Fruit fly (Drosophila melanogaster): ENCODE measurements around the gene CG5039.

The CG5039 gene

dm6 chr3R:25647577-25648257 lies 30.8 kb upstream of the CG5039 start:
- TF ChIP-seq CG3281 (GFP tag; optimal IDR thresholded peaks at IDR 0.05) (no peak), E2f1 (GFP tag; IDR thresholded peaks at IDR 0.05) (no peak), chn (GFP tag; optimal IDR thresholded peaks at IDR 0.05) (peak; percentile 31), knrl (GFP tag; IDR thresholded peaks at IDR 0.05; ENCODE audit: partially characterized antibody) (peak; percentile 63), hkb (optimal IDR thresholded peaks at IDR 0.05) (no peak), hkb (GFP tag; IDR thresholded peaks at IDR 0.05) (peak; percentile 12; the same call in 1 of the 2 replicates), Deaf1 (tag; optimal IDR thresholded peaks at IDR 0.05) (no peak), CG6654 (GFP tag; optimal IDR thresholded peaks at IDR 0.05) (no peak), CG17385 (GFP tag; optimal IDR thresholded peaks at IDR 0.05) (peak; percentile 6), Dip2 (GFP tag; IDR thresholded peaks at IDR 0.05) (no peak), psq (GFP tag; optimal IDR thresholded peaks at IDR 0.05) (no peak), CG2678 (tag; optimal IDR thresholded peaks at IDR 0.05) (no peak), CG10979 (tag; optimal IDR thresholded peaks at IDR 0.05) (peak; percentile 37), Dbx (GFP tag; IDR thresholded peaks at IDR 0.05) (peak; percentile 49; the same call in 1 of the 3 replicates), CG15479 (GFP tag; optimal IDR thresholded peaks at IDR 0.05) (peak; percentile 21), HLH3B (GFP tag; IDR thresholded peaks at IDR 0.05) (peak; percentile 46; the same call in 1 of the 2 replicates), CG2116 (GFP tag; optimal IDR thresholded peaks at IDR 0.05) (peak; percentile 58), CG1603 (tag; optimal IDR thresholded peaks at IDR 0.05) (peak; percentile 71), ken (GFP tag; IDR thresholded peaks at IDR 0.05) (0 out of 3 replicates have a peak, but pooled peaks have one; percentile 11), CG17328 (GFP tag; IDR thresholded peaks at IDR 0.05) (peak; percentile 19; the same call in 1 of the 2 replicates), CG34224 (GFP tag; IDR thresholded peaks at IDR 0.05; ENCODE audit: partially characterized antibody) (peak; percentile 55), CG11696 (GFP tag; IDR thresholded peaks at IDR 0.05) (peak; percentile 94), tio (GFP tag; optimal IDR thresholded peaks at IDR 0.05) (no peak), CG11247 (GFP tag; IDR thresholded peaks at IDR 0.05) (peak; percentile 26; the same call in 1 of the 2 replicates), ewg (GFP tag; optimal IDR thresholded peaks at IDR 0.05) (peak; percentile 70), dmrt99B (tag; optimal IDR thresholded peaks at IDR 0.05) (no peak), gce (GFP tag; IDR thresholded peaks at IDR 0.05) (peak; percentile 16; the same call in 1 of the 3 replicates), CG6854 (GFP tag; optimal IDR thresholded peaks at IDR 0.05) (no peak), stc (GFP tag; IDR thresholded peaks at IDR 0.05) (no peak), CG30020 (tag; optimal IDR thresholded peaks at IDR 0.05) (no peak), zen2 (GFP tag; IDR thresholded peaks at IDR 0.05; ENCODE audit: partially characterized antibody) (peak; percentile 65; the same call in 2 of the 3 replicates), CG6791 (GFP tag; IDR thresholded peaks at IDR 0.05; ENCODE audit: partially characterized antibody) (peak; percentile 96), CG12219 (GFP tag; optimal IDR thresholded peaks at IDR 0.05) (peak; percentile 20), CG6175 (GFP tag; IDR thresholded peaks at IDR 0.05) (no peak), D19B (GFP tag; optimal IDR thresholded peaks at IDR 0.05) (no peak), CG4328 (GFP tag; optimal IDR thresholded peaks at IDR 0.05) (no peak), sens (GFP tag) (peak; percentile 61), crol (GFP tag; IDR thresholded peaks at IDR 0.05) (no peak), oc (tag; optimal IDR thresholded peaks at IDR 0.05) (peak; percentile 98), Fer1 (GFP tag; optimal IDR thresholded peaks at IDR 0.05) (no peak), cas (GFP tag; IDR thresholded peaks at IDR 0.05) (no peak), CG7556 (GFP tag; optimal IDR thresholded peaks at IDR 0.05) (no peak), CG7357 (GFP tag; IDR thresholded peaks at IDR 0.05) (no peak), CG1529 (GFP tag; optimal IDR thresholded peaks at IDR 0.05) (no peak), dm (GFP tag; optimal IDR thresholded peaks at IDR 0.05) (peak; percentile 19), scrt (GFP tag; optimal IDR thresholded peaks at IDR 0.05) (no peak), CG15514 (GFP tag; optimal IDR thresholded peaks at IDR 0.05) (no peak), grn (GFP tag; optimal IDR thresholded peaks at IDR 0.05) (no peak), CTCF (GFP tag; optimal IDR thresholded peaks at IDR 0.05) (peak; percentile 63), lmd (GFP tag; IDR thresholded peaks at IDR 0.05) (no peak)

Data from whole organism, embryonic.